Worm (Caenorhabditis elegans): ENCODE data around the gene F46H5.7.

DNA sequence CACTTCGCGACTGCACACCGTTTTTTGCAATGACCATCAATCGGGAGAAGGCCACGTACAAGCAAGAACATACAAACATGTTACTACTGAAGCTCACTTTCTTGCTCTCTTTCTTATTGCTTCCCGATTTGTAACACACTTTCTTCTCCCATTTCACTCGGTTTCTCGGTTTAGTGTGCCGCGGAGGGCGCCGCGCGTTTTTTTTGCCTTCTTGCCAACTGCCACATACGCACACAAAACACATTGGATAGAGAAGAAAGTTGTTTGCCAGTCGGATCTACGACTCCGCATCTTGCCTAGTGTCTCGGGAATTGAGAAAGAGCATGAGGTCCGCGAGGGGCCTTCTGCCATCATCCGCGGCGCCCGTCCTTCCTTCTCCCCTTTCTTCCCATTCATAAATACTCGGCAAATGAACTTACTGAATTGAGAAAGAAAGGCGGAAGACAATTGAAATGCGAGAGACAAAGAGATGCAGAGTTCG is 8.0 kb downstream of the F46H5.7 start:
- no peak for TF ChIP-seq ceh-100 (GFP tag; IDR thresholded peaks at IDR 0.05)
- no peak for TF ChIP-seq hsf-1 (GFP tag; IDR thresholded peaks at IDR 0.05)
- no peak for TF ChIP-seq mcd-1 (GFP tag; IDR thresholded peaks at IDR 0.05)
- TF ChIP-seq egl-18 (GFP tag; IDR thresholded peaks at IDR 0.05): no peak
- TF ChIP-seq ztf-26 (tag; optimal IDR thresholded peaks at IDR 0.05): no peak
- no peak for TF ChIP-seq pbrm-1 (GFP tag; IDR thresholded peaks at IDR 0.05)
- TF ChIP-seq nhr-90 (tag; optimal IDR thresholded peaks at IDR 0.05): no peak
- TF ChIP-seq somi-1 (GFP tag; optimal IDR thresholded peaks at IDR 0.05): peak; percentile 2
- no peak for TF ChIP-seq attf-5 (GFP tag; optimal IDR thresholded peaks at IDR 0.05)
- TF ChIP-seq T07F8.4 (tag; optimal IDR thresholded peaks at IDR 0.05): no peak
- TF ChIP-seq F22D6.2 (tag; optimal IDR thresholded peaks at IDR 0.05): no peak
- no peak for TF ChIP-seq him-1 (tag; optimal IDR thresholded peaks at IDR 0.05)
- TF ChIP-seq Y56A3A.18 (GFP tag; IDR thresholded peaks at IDR 0.05): no peak
